Fruit fly (Drosophila melanogaster) whole organism, embryonic: Measurements from ENCODE around the gene Ir67c.
A peak's percentile ranks its signal among the peaks of the same experiment; 100 is the strongest.

Experiments used
- Awh ChIP-seq: fragments of 200-800 bp; sonication (Bioruptor generic); IDR thresholded peaks from 2 replicates; pipeline ENCODE4, ENCODE4 v1.3.6; 2022; ENCODE audit warnings: missing biosample characterization, missing genetic modification characterization
- CG12299 ChIP-seq: fragments of 200-800 bp; sonication (Bioruptor generic); optimal IDR thresholded peaks from 2 replicates; lab custom pipeline; 2018; ENCODE audit warnings: missing biosample characterization, mild to moderate bottlenecking, missing genetic modification characterization
- CG12391 ChIP-seq: fragments of 200-800 bp; sonication (Bioruptor generic); optimal IDR thresholded peaks from 3 replicates; lab custom pipeline; 2018; ENCODE audit warnings: missing biosample characterization, mild to moderate bottlenecking, missing genetic modification characterization, moderate library complexity
- CG17361 ChIP-seq: fragments of 200-800 bp; sonication (Bioruptor generic); IDR thresholded peaks from 3 replicates; pipeline ENCODE4 v1.3.6; 2022; ENCODE audit warnings: missing biosample characterization, missing genetic modification characterization
- CG6654 ChIP-seq: fragments of 200-800 bp; sonication (Bioruptor generic); optimal IDR thresholded peaks from 2 replicates; lab custom pipeline; 2017; ENCODE audit warnings: missing biosample characterization, mild to moderate bottlenecking, missing genetic modification characterization
- CG6854 ChIP-seq: fragments of 200-800 bp; sonication (Bioruptor generic); optimal IDR thresholded peaks from 3 replicates; lab custom pipeline; 2017; ENCODE audit warnings: missing biosample characterization, mild to moderate bottlenecking, missing genetic modification characterization
- Dref ChIP-seq: fragments of 200-800 bp; sonication (Bioruptor generic); IDR thresholded peaks from 2 replicates; pipeline ENCODE4 v1.3.6; 2022; ENCODE audit warnings: missing biosample characterization, missing genetic modification characterization
- Hr78 ChIP-seq, 2 experiments: fragments of 200-800 bp in 1 of 2; fragments of >200 bp in 1 of 2; sonication (Bioruptor generic) in 1 of 2; optimal IDR thresholded peaks; 2 replicates each; lab custom pipeline; 2017 to 2019; ENCODE audit warnings: missing biosample characterization in 2 of 2, missing genetic modification characterization in 2 of 2, mild to moderate bottlenecking in 1 of 2, moderate library complexity in 1 of 2
- Hsf ChIP-seq: fragments of 200-800 bp; sonication (Bioruptor generic); optimal IDR thresholded peaks from 3 replicates; lab custom pipeline; 2016; ENCODE audit warnings: missing biosample characterization, missing genetic modification characterization
- Opbp ChIP-seq: fragments of 200-800 bp; sonication (Bioruptor generic); IDR thresholded peaks from 3 replicates; pipeline ENCODE4 v1.3.6; 2022; ENCODE audit warnings: missing biosample characterization, missing genetic modification characterization; ENCODE audit not compliant: partially characterized antibody
- Pdp1 ChIP-seq, 2 experiments: fragments of 200-800 bp; sonication (Bioruptor generic); optimal IDR thresholded peaks; 3 replicates each; lab custom pipeline; 2016; ENCODE audit warnings: missing biosample characterization in 2 of 2, missing genetic modification characterization in 2 of 2, mild to moderate bottlenecking in 1 of 2, moderate library complexity in 1 of 2
- Ravus ChIP-seq: fragments of 200-800 bp; sonication (Bioruptor generic); IDR thresholded peaks from 2 replicates; pipeline ENCODE4 v1.3.6; 2022; ENCODE audit warnings: missing biosample characterization, missing genetic modification characterization
- Trl ChIP-seq, 3 experiments: fragments of >200 bp in 2 of 3; fragments of 200-800 bp in 1 of 3; sonication (Bioruptor generic) in 1 of 3; optimal IDR thresholded peaks; 2 replicates in 1 of 3; 3 replicates in 2 of 3; lab custom pipeline; 2016 to 2017; ENCODE audit warnings: missing biosample characterization in 1 of 3, missing genetic modification characterization in 1 of 3
- ab ChIP-seq: fragments of 200-800 bp; sonication (Bioruptor generic); optimal IDR thresholded peaks from 2 replicates; lab custom pipeline; 2016; ENCODE audit warnings: missing biosample characterization, missing genetic modification characterization
- amos ChIP-seq: fragments of 200-800 bp; sonication (Bioruptor generic); IDR thresholded peaks from 2 replicates; pipeline ENCODE4 v1.3.6; 2022; ENCODE audit warnings: missing biosample characterization, missing genetic modification characterization; ENCODE audit not compliant: partially characterized antibody
- crol ChIP-seq: fragments of 200-800 bp; sonication (Bioruptor generic); IDR thresholded peaks from 2 replicates; pipeline ENCODE4 v1.3.6; 2022; ENCODE audit warnings: missing biosample characterization, missing genetic modification characterization
- gcm ChIP-seq: fragments of 200-800 bp; sonication (Bioruptor generic); optimal IDR thresholded peaks from 2 replicates; lab custom pipeline; 2019; ENCODE audit warnings: missing biosample characterization, mild to moderate bottlenecking, missing genetic modification characterization, moderate library complexity
- ham ChIP-seq: fragments of 200-800 bp; sonication (Bioruptor generic); IDR thresholded peaks from 2 replicates; pipeline ENCODE4 v1.3.6; 2022; ENCODE audit warnings: missing biosample characterization, missing genetic modification characterization
- kah ChIP-seq: fragments of 200-800 bp; sonication (Bioruptor generic); optimal IDR thresholded peaks from 2 replicates; lab custom pipeline; 2018; ENCODE audit warnings: missing biosample characterization, mild to moderate bottlenecking, missing genetic modification characterization
- p53 ChIP-seq: fragments of 200-800 bp; sonication (Bioruptor generic); optimal IDR thresholded peaks from 2 replicates; lab custom pipeline; 2016; ENCODE audit warnings: missing biosample characterization, missing genetic modification characterization
- psq ChIP-seq: fragments of 200-800 bp; sonication (Bioruptor generic); optimal IDR thresholded peaks from 2 replicates; lab custom pipeline; 2017; ENCODE audit warnings: missing biosample characterization, missing genetic modification characterization
- sna ChIP-seq: fragments of 200-800 bp; sonication (Bioruptor generic); IDR thresholded peaks from 2 replicates; pipeline ENCODE4 v1.3.6; 2022; ENCODE audit warnings: missing biosample characterization, missing genetic modification characterization; ENCODE audit not compliant: partially characterized antibody
- stwl ChIP-seq: fragments of 200-800 bp; sonication (Bioruptor generic); optimal IDR thresholded peaks from 3 replicates; lab custom pipeline; 2018; ENCODE audit warnings: missing biosample characterization, mild to moderate bottlenecking, missing genetic modification characterization, moderate library complexity
- unpg ChIP-seq: fragments of 200-800 bp; sonication (Bioruptor generic); optimal IDR thresholded peaks from 3 replicates; lab custom pipeline; 2018; ENCODE audit warnings: missing biosample characterization, mild to moderate bottlenecking, missing genetic modification characterization, moderate library complexity

Ir67c gene

DNA sequence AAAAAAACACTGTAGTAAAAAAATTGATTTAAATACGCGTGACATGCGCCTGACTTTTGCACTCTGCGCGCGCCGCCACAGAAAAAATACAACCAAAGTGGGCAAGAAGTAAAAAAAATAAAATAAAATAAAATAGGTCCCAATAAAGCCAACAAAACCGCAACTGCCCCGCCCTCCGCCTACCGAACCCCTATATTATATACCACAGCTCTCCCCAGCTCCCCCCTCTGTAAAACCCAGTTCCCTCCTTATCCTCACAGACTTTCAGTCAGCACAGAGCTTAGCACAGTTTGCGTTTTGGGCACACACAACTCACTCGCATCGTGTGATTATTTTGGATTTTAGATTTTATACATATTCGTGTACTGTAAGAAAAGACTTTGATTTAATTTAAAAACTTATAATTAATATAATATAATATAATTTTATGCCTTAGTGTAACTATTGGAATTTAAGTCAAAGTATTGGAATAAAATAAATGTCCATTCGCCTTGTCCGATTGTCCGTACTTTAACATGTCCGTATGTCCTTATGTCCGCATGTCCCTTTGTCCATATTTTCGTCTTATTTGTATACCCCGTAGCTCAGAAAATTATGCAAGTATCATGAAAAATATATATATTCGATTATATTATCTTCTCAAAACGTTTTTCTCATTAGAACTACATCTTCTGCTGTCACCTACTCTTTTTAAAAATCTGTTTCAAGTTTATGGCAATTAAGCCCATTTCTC is 49.0 kb downstream of the Ir67c start (continued):
- TF ChIP-seq Awh (GFP tag; lab: Robert Waterston, UW): no peak
- TF ChIP-seq crol (GFP tag; lab: Robert Waterston, UW): peak; percentile 31; the same call in 1 of the 2 replicates
- no peak for TF ChIP-seq psq
- no peak for TF ChIP-seq p53 (GFP tag; lab: Kevin White, UChicago)

dm6 chr3L:10382882-10383281 is 51.0 kb downstream of the Ir67c start:
- TF ChIP-seq kah (no peak), Trl (optimal IDR thresholded peaks at IDR 0.05; lab: Kevin White, UChicago) (no peak), Trl (GFP tag; optimal IDR thresholded peaks at IDR 0.05; lab: Kevin White, UChicago) (no peak), sna (no peak), Hr78 (GFP tag; optimal IDR thresholded peaks at IDR 0.05; lab: Kevin White, UChicago) (no peak), Pdp1 (GFP tag; optimal IDR thresholded peaks at IDR 0.05; lab: Kevin White, UChicago) (no peak), CG12391 (no peak), ham (GFP tag; lab: Robert Waterston, UW) (no peak), CG6854 (no peak), gcm (no peak), Ravus (GFP tag; lab: Robert Waterston, UW) (no peak), stwl (tag; lab: Kevin White, UChicago) (no peak), Dref (no peak), ab (GFP tag; lab: Kevin White, UChicago) (no peak), CG12299 (tag; lab: Kevin White, UChicago) (no peak), CG6654 (GFP tag; lab: Kevin White, UChicago) (no peak), Hsf (GFP tag; lab: Kevin White, UChicago) (no peak), unpg (GFP tag; lab: Kevin White, UChicago) (no peak), amos (GFP tag; lab: Robert Waterston, UW) (no peak), Opbp (GFP tag; lab: Robert Waterston, UW) (no peak), CG17361 (GFP tag; lab: Robert Waterston, UW) (no peak)
